Worm (Caenorhabditis elegans): ENCODE measurements around the gene srsx-16.

srsx-16 gene

DNA sequence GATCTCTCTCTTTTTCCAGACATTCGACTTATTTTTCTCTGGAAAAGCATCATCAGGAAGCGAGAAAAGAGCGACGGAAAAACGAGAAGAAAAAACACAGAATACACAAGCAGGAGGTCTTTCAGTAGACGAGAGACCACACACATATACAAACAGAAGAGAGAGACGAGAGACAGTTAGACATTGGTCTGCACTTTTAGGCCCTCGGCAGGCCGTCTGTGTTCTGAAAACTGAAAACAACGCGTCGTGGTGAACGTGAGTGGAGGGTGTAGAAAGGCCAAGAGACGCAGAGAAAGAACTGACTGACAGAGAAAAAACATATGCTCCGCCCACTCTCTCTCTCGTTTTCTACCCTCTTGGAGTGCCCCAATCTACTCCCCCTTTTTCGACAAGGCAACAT, 37.3 kb downstream of the srsx-16 start (continued):
- TF ChIP-seq nhr-71 (tag; optimal IDR thresholded peaks at IDR 0.05) = peak; percentile 58
- TF ChIP-seq lin-39 (tag; optimal IDR thresholded peaks at IDR 0.05) = no peak
- TF ChIP-seq ces-1 (GFP tag; optimal IDR thresholded peaks at IDR 0.05) = no peak
- peak; percentile 77 for TF ChIP-seq lin-14 (GFP tag; optimal IDR thresholded peaks at IDR 0.05)
- TF ChIP-seq ama-1 (optimal IDR thresholded peaks at IDR 0.05) = no peak
- TF ChIP-seq zag-1 (tag; optimal IDR thresholded peaks at IDR 0.05) = no peak
- TF ChIP-seq swsn-7 (tag; optimal IDR thresholded peaks at IDR 0.05) = no peak
- no peak for TF ChIP-seq sox-4 (tag; optimal IDR thresholded peaks at IDR 0.05)
- TF ChIP-seq unc-86 (tag; optimal IDR thresholded peaks at IDR 0.05) = peak; percentile 17
- TF ChIP-seq dsc-1 (tag; optimal IDR thresholded peaks at IDR 0.05) = no peak
- TF ChIP-seq tbx-2 (tag; optimal IDR thresholded peaks at IDR 0.05) = no peak
- TF ChIP-seq unc-62 (GFP tag; optimal IDR thresholded peaks at IDR 0.05) = no peak
- no peak for TF ChIP-seq C04F5.9 (tag; optimal IDR thresholded peaks at IDR 0.05)
- no peak for TF ChIP-seq fkh-10 (GFP tag; optimal IDR thresholded peaks at IDR 0.05)
- TF ChIP-seq pag-3 (tag; optimal IDR thresholded peaks at IDR 0.05; ENCODE audit: borderline replicate concordance, insufficient read depth) = no peak
- TF ChIP-seq rnt-1 (tag; optimal IDR thresholded peaks at IDR 0.05) = no peak
- no peak for TF ChIP-seq ceh-88 (GFP tag; IDR thresholded peaks at IDR 0.05)
- no peak for TF ChIP-seq grh-1 (GFP tag; IDR thresholded peaks at IDR 0.05)
- TF ChIP-seq pax-3 (tag; optimal IDR thresholded peaks at IDR 0.05) = no peak
- TF ChIP-seq C16A3.4 (tag; optimal IDR thresholded peaks at IDR 0.05) = no peak
- no peak for TF ChIP-seq lin-15B (tag; optimal IDR thresholded peaks at IDR 0.05)
- TF ChIP-seq nhr-20 (tag; optimal IDR thresholded peaks at IDR 0.05) = peak; percentile 31

- TF ChIP-seq nhr-20 (tag; optimal IDR thresholded peaks at IDR 0.05) (no peak), dsc-1 (tag; optimal IDR thresholded peaks at IDR 0.05) (peak; percentile 71), nhr-71 (tag; optimal IDR thresholded peaks at IDR 0.05) (peak; percentile 64), swsn-7 (tag; optimal IDR thresholded peaks at IDR 0.05) (no peak), fkh-8 (tag; optimal IDR thresholded peaks at IDR 0.05) (peak; percentile 85), nhr-47 (tag; optimal IDR thresholded peaks at IDR 0.05) (peak; percentile 48), mep-1 (tag; optimal IDR thresholded peaks at IDR 0.05) (peak; percentile 22), hlh-4 (tag; optimal IDR thresholded peaks at IDR 0.05) (peak; percentile 78)
Observed at ce11 chrIV:5580588-5581308, 38.8 kb downstream of the srsx-16 start.

ce11 chrIV:5574033-5574432, 45.5 kb downstream of the srsx-16 start, which contains the start of gene T12E12.6:
Gene T12E12.6 (minus strand): TSS chrIV:5574133.
- TF ChIP-seq nhr-11 (tag; optimal IDR thresholded peaks at IDR 0.05) (no peak), nhr-47 (tag; optimal IDR thresholded peaks at IDR 0.05) (no peak), nhr-71 (tag; optimal IDR thresholded peaks at IDR 0.05) (no peak), skn-1 (tag; optimal IDR thresholded peaks at IDR 0.05) (no peak), alr-1 (tag; optimal IDR thresholded peaks at IDR 0.05; ENCODE audit: borderline replicate concordance) (no peak), zip-4 (GFP tag; optimal IDR thresholded peaks at IDR 0.05) (no peak), nhr-19 (GFP tag; conservative IDR thresholded peaks at IDR 0.05) (no peak), hlh-17 (GFP tag; optimal IDR thresholded peaks at IDR 0.05; ENCODE audit: borderline replicate concordance) (no peak), snu-23 (GFP tag; optimal IDR thresholded peaks at IDR 0.05) (no peak), blmp-1 (tag; optimal IDR thresholded peaks at IDR 0.05) (no peak), dsc-1 (tag; optimal IDR thresholded peaks at IDR 0.05) (no peak), pax-3 (tag; optimal IDR thresholded peaks at IDR 0.05) (no peak), nhr-12 (tag; optimal IDR thresholded peaks at IDR 0.05) (no peak)

DNA sequence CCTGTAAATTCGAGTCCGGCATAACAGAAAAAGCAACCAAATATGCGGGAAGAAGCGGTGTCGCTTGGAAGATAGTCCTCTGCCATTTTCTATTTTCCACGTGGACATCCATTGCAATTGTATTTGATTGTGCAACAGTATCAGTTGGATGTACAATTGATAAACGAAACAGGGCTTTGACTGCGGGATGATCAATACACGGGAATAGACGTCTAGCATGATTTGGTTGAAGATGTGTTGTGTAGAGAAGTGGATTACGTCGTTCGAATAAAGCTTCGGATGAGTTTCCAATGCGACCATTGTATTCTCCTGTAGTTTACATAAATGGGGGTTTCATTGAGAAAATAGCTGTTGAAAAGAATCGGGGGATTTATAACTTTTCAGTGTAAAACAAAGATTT, 46.9 kb downstream of the srsx-16 start:
- TF ChIP-seq fkh-8 (tag; optimal IDR thresholded peaks at IDR 0.05) = no peak
- TF ChIP-seq hlh-4 (tag; optimal IDR thresholded peaks at IDR 0.05) = no peak
- no peak for TF ChIP-seq snu-23 (GFP tag; optimal IDR thresholded peaks at IDR 0.05)
- no peak for TF ChIP-seq mef-2 (tag; optimal IDR thresholded peaks at IDR 0.05)
- TF ChIP-seq sup-37 (GFP tag; optimal IDR thresholded peaks at IDR 0.05) = no peak
- no peak for TF ChIP-seq pax-3 (tag; optimal IDR thresholded peaks at IDR 0.05)
- no peak for TF ChIP-seq pqm-1 (tag; optimal IDR thresholded peaks at IDR 0.05)
- no peak for TF ChIP-seq mdl-1 (tag; optimal IDR thresholded peaks at IDR 0.05)
- no peak for TF ChIP-seq efl-1 (optimal IDR thresholded peaks at IDR 0.05)
- TF ChIP-seq efl-1 (GFP tag; optimal IDR thresholded peaks at IDR 0.05 in 1 of 2) = peak in 1 of 2 experiments; percentile 79

All from whole organism, L1 larva.